Fruit fly (Drosophila melanogaster): ENCODE results near the gene CG10898.

The CG10898 gene

dm6 chr3R:11566769-11567570 is 9.4 kb downstream of the CG10898 start, which contains the start of the genes fabp and sea:
Gene fabp (minus strand): TSS chr3R:11567054.
Gene sea (minus strand): TSS chr3R:11567054.
- no peak for TF ChIP-seq pan (optimal IDR thresholded peaks at IDR 0.05)
- TF ChIP-seq CG8478 (optimal IDR thresholded peaks at IDR 0.05): no peak
- peak; percentile 68 for TF ChIP-seq Dll (optimal IDR thresholded peaks at IDR 0.05)

dm6 chr3R:11568873-11569450 is 11.4 kb downstream of the CG10898 start, which contains the start of gene Mrp4:
Gene Mrp4 (plus strand): TSS chr3R:11569250.
- TF ChIP-seq Dll (optimal IDR thresholded peaks at IDR 0.05): no peak
- TF ChIP-seq psq (optimal IDR thresholded peaks at IDR 0.05): no peak
- no peak for TF ChIP-seq EcR (GFP tag; optimal IDR thresholded peaks at IDR 0.05)
- TF ChIP-seq usp (GFP tag; optimal IDR thresholded peaks at IDR 0.05): no peak
- TF ChIP-seq pan (optimal IDR thresholded peaks at IDR 0.05): no peak
- TF ChIP-seq CG8478 (optimal IDR thresholded peaks at IDR 0.05): no peak

dm6 chr3R:11569993-11570392 is 12.4 kb downstream of the CG10898 start:
- TF ChIP-seq pan (optimal IDR thresholded peaks at IDR 0.05) (no peak), usp (GFP tag; optimal IDR thresholded peaks at IDR 0.05) (no peak)

- no peak for TF ChIP-seq pan (optimal IDR thresholded peaks at IDR 0.05)
- TF ChIP-seq EcR (GFP tag; optimal IDR thresholded peaks at IDR 0.05): no peak
- TF ChIP-seq usp (GFP tag; optimal IDR thresholded peaks at IDR 0.05): no peak
- TF ChIP-seq CG8478 (optimal IDR thresholded peaks at IDR 0.05): no peak
- no peak for TF ChIP-seq psq (optimal IDR thresholded peaks at IDR 0.05)
- no peak for TF ChIP-seq Dll (optimal IDR thresholded peaks at IDR 0.05)
These were observed 13.8 kb downstream of the CG10898 start for dm6 chr3R:11571408-11571807.

dm6 chr3R:11578645-11579044 is 21.1 kb downstream of the CG10898 start, which contains the start of the genes CG6790 and CG5342:
Gene CG6790 (minus strand): TSS chr3R:11578745.
Gene CG5342 (plus strand): TSS chr3R:11578826.
- TF ChIP-seq Dll (optimal IDR thresholded peaks at IDR 0.05): no peak
- no peak for TF ChIP-seq psq (optimal IDR thresholded peaks at IDR 0.05)
- TF ChIP-seq CG8478 (optimal IDR thresholded peaks at IDR 0.05): no peak
- no peak for TF ChIP-seq pan (optimal IDR thresholded peaks at IDR 0.05)
- no peak for TF ChIP-seq usp (GFP tag; optimal IDR thresholded peaks at IDR 0.05)
- TF ChIP-seq EcR (GFP tag; optimal IDR thresholded peaks at IDR 0.05): no peak

dm6 chr3R:11581340-11582252 is 24.0 kb downstream of the CG10898 start, which contains the start of gene wkd:
Gene wkd (plus strand): TSS chr3R:11581576.
- TF ChIP-seq EcR (GFP tag; optimal IDR thresholded peaks at IDR 0.05) (no peak), CG8478 (optimal IDR thresholded peaks at IDR 0.05) (no peak), psq (optimal IDR thresholded peaks at IDR 0.05) (no peak), Dll (optimal IDR thresholded peaks at IDR 0.05) (no peak), usp (GFP tag; optimal IDR thresholded peaks at IDR 0.05) (no peak), pan (optimal IDR thresholded peaks at IDR 0.05) (no peak)

dm6 chr3R:11582253-11582589 is 24.6 kb downstream of the CG10898 start:
- no peak for TF ChIP-seq EcR (GFP tag; optimal IDR thresholded peaks at IDR 0.05)
- TF ChIP-seq pan (optimal IDR thresholded peaks at IDR 0.05): peak; percentile 35
- TF ChIP-seq CG8478 (optimal IDR thresholded peaks at IDR 0.05): no peak
- no peak for TF ChIP-seq psq (optimal IDR thresholded peaks at IDR 0.05)
- TF ChIP-seq usp (GFP tag; optimal IDR thresholded peaks at IDR 0.05): no peak

dm6 chr3R:11589764-11590358 is 32.3 kb downstream of the CG10898 start, which contains the start of gene CG6791:
Gene CG6791 (minus strand): TSS chr3R:11590146.
- TF ChIP-seq Dll (optimal IDR thresholded peaks at IDR 0.05) (no peak), usp (GFP tag; optimal IDR thresholded peaks at IDR 0.05) (no peak), CG8478 (optimal IDR thresholded peaks at IDR 0.05) (no peak), psq (optimal IDR thresholded peaks at IDR 0.05) (no peak), pan (optimal IDR thresholded peaks at IDR 0.05) (no peak), EcR (GFP tag; optimal IDR thresholded peaks at IDR 0.05) (no peak)

- TF ChIP-seq Dll (optimal IDR thresholded peaks at IDR 0.05) (no peak), psq (optimal IDR thresholded peaks at IDR 0.05) (no peak), pan (optimal IDR thresholded peaks at IDR 0.05) (no peak), CG8478 (optimal IDR thresholded peaks at IDR 0.05) (no peak), EcR (GFP tag; optimal IDR thresholded peaks at IDR 0.05) (no peak)
These were observed 37.9 kb downstream of the CG10898 start for dm6 chr3R:11595523-11595922.

- no peak for TF ChIP-seq EcR (GFP tag; optimal IDR thresholded peaks at IDR 0.05)
- TF ChIP-seq pan (optimal IDR thresholded peaks at IDR 0.05): no peak
- TF ChIP-seq Dll (optimal IDR thresholded peaks at IDR 0.05): no peak
- TF ChIP-seq psq (optimal IDR thresholded peaks at IDR 0.05): no peak
- TF ChIP-seq CG8478 (optimal IDR thresholded peaks at IDR 0.05): no peak
- no peak for TF ChIP-seq usp (GFP tag; optimal IDR thresholded peaks at IDR 0.05)
These were observed 45.6 kb downstream of the CG10898 start for dm6 chr3R:11603136-11603535.

- TF ChIP-seq Dll (optimal IDR thresholded peaks at IDR 0.05) (peak; percentile 96), usp (GFP tag; optimal IDR thresholded peaks at IDR 0.05) (no peak)
These were observed 47.3 kb downstream of the CG10898 start for dm6 chr3R:11604654-11605436.
